Worm (Caenorhabditis elegans) whole organism, L3 larva: ENCODE data around the gene crt-1.
A peak's percentile ranks its signal among the peaks of the same experiment; 100 is the strongest.

ENCODE experiments used
- R02D3.7 ChIP-seq: fragments of 150-350 bp; optimal IDR thresholded peaks from 2 replicates; lab custom pipeline; 2014; ENCODE audit warnings: missing biosample characterization, missing genetic modification characterization
- ZK546.5 ChIP-seq: sonication (generic microtip); optimal IDR thresholded peaks from 2 replicates; lab custom pipeline; 2017; ENCODE audit warnings: missing biosample characterization, missing genetic modification characterization
- aly-2 ChIP-seq: fragments of 150-350 bp; optimal IDR thresholded peaks from 2 replicates; lab custom pipeline; 2014; ENCODE audit warnings: missing biosample characterization, missing genetic modification characterization
- ceh-16 ChIP-seq: sonication (generic microtip); optimal IDR thresholded peaks from 2 replicates; lab custom pipeline; 2017; ENCODE audit warnings: missing biosample characterization, missing genetic modification characterization
- ceh-82 ChIP-seq: fragments of 150-350 bp; optimal IDR thresholded peaks from 2 replicates; lab custom pipeline; 2014; ENCODE audit warnings: missing biosample characterization, missing genetic modification characterization
- daf-12 ChIP-seq: fragments of 150-350 bp; optimal IDR thresholded peaks from 2 replicates; lab custom pipeline; 2014; ENCODE audit warnings: missing biosample characterization, missing genetic modification reagents, missing genetic modification characterization
- egl-27 ChIP-seq: sonication (generic microtip); optimal IDR thresholded peaks from 4 replicates; lab custom pipeline; 2017; ENCODE audit warnings: missing biosample characterization, missing genetic modification reagents, missing genetic modification characterization
- egl-5 ChIP-seq: fragments of 150-350 bp; optimal IDR thresholded peaks from 2 replicates; lab custom pipeline; 2017; ENCODE audit warnings: missing biosample characterization, missing genetic modification reagents, missing genetic modification characterization, inconsistent platforms
- elt-1 ChIP-seq: fragments of 150-350 bp; optimal IDR thresholded peaks from 2 replicates; lab custom pipeline; 2014; ENCODE audit warnings: missing biosample characterization, missing genetic modification characterization
- elt-2 ChIP-seq: sonication (generic microtip); optimal IDR thresholded peaks from 2 replicates; lab custom pipeline; 2016; ENCODE audit warnings: missing genetic modification reagents, mild to moderate bottlenecking, missing genetic modification characterization, missing compliant biosample characterization
- elt-3 ChIP-seq, 3 experiments: fragments of 150-350 bp in 1 of 3; sonication (generic microtip) in 2 of 3; optimal IDR thresholded peaks; 2 replicates in 2 of 3; 4 replicates in 1 of 3; lab custom pipeline; 2014 to 2017; ENCODE audit warnings: missing biosample characterization in 3 of 3, missing genetic modification characterization in 3 of 3
- hmg-11 ChIP-seq: sonication (generic microtip); optimal IDR thresholded peaks from 2 replicates; lab custom pipeline; 2016; ENCODE audit warnings: missing genetic modification characterization, missing compliant biosample characterization
- jun-1 ChIP-seq: fragments of 150-350 bp; optimal IDR thresholded peaks from 2 replicates; lab custom pipeline; 2014; ENCODE audit warnings: missing biosample characterization, missing genetic modification reagents, missing genetic modification characterization
- lin-15B ChIP-seq: fragments of 150-350 bp; optimal IDR thresholded peaks from 2 replicates; lab custom pipeline; 2014; ENCODE audit warnings: missing biosample characterization, missing genetic modification characterization
- lin-39 ChIP-seq: fragments of 150-350 bp; optimal IDR thresholded peaks from 2 replicates; lab custom pipeline; 2018; ENCODE audit warnings: missing biosample characterization, missing genetic modification reagents, missing genetic modification characterization
- mdl-1 ChIP-seq: fragments of 150-350 bp; optimal IDR thresholded peaks from 2 replicates; lab custom pipeline; 2014; ENCODE audit warnings: missing biosample characterization, missing genetic modification characterization
- mml-1 ChIP-seq: fragments of 150-350 bp; sonication (generic microtip); optimal IDR thresholded peaks from 3 replicates; lab custom pipeline; 2014; ENCODE audit warnings: missing biosample characterization, missing genetic modification characterization
- nhr-11 ChIP-seq: fragments of 150-350 bp; optimal IDR thresholded peaks from 2 replicates; lab custom pipeline; 2014; ENCODE audit warnings: missing biosample characterization, missing genetic modification characterization
- nhr-12 ChIP-seq: fragments of 150-350 bp; optimal IDR thresholded peaks from 2 replicates; lab custom pipeline; 2014; ENCODE audit warnings: missing biosample characterization, missing genetic modification characterization
- nhr-28 ChIP-seq: fragments of 150-350 bp; optimal IDR thresholded peaks from 2 replicates; lab custom pipeline; 2014; ENCODE audit warnings: missing biosample characterization, missing genetic modification characterization
- nhr-76 ChIP-seq: fragments of 150-350 bp; sonication (generic microtip); optimal IDR thresholded peaks from 5 replicates; lab custom pipeline; 2014; ENCODE audit warnings: missing biosample characterization, missing genetic modification characterization
- pha-4 ChIP-seq: fragments of 150-350 bp; optimal IDR thresholded peaks from 2 replicates; lab custom pipeline; 2014; ENCODE audit warnings: missing biosample characterization, missing genetic modification reagents, missing genetic modification characterization
- pqm-1 ChIP-seq: fragments of 150-350 bp; optimal IDR thresholded peaks from 2 replicates; lab custom pipeline; 2017; ENCODE audit warnings: missing biosample characterization, missing genetic modification characterization, inconsistent platforms
- skn-1 ChIP-seq: fragments of 150-350 bp; optimal IDR thresholded peaks from 2 replicates; lab custom pipeline; 2014; ENCODE audit warnings: missing biosample characterization, missing genetic modification characterization
- tbx-2 ChIP-seq: sonication (generic microtip); optimal IDR thresholded peaks from 2 replicates; lab custom pipeline; 2016; ENCODE audit warnings: mild to moderate bottlenecking, missing genetic modification characterization, missing compliant biosample characterization
- unc-39 ChIP-seq: sonication (generic microtip); optimal IDR thresholded peaks from 4 replicates; lab custom pipeline; 2017; ENCODE audit warnings: missing biosample characterization, missing genetic modification characterization
- unc-62 ChIP-seq: fragments of 150-350 bp; sonication (generic microtip); optimal IDR thresholded peaks from 4 replicates; lab custom pipeline; 2014; ENCODE audit warnings: missing biosample characterization, missing genetic modification reagents, missing genetic modification characterization

crt-1 gene

DNA sequence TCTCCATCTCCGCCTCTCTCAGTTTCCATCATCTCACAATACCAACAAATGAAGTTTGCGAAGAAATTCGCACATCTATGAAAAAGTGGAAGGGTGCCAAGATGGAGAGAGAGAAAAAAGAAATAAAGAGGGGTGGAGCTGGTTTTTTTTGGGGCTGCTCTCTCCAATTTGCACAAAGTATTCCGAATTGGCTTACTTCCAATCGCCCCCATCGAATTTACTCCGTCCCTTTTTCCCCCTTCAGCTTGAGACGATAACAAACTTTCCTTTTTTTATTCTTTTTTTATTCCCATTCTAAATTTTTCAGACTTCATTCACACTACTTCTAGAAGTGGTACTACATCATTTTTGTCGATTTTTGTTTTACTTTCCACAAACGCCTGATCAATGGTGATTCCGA lies 30.8 kb upstream of the crt-1 start, which contains the start of gene exp-2:
Gene exp-2 (plus strand): TSS at position 301 of the 400 bp plus-strand sequence.
- no peak for TF ChIP-seq pha-4 (tag; lab: Kevin White, UChicago)
- TF ChIP-seq unc-62 (GFP tag; lab: Kevin White, UChicago), result no peak
- TF ChIP-seq, all 47 proteins: peak for 0

DNA sequence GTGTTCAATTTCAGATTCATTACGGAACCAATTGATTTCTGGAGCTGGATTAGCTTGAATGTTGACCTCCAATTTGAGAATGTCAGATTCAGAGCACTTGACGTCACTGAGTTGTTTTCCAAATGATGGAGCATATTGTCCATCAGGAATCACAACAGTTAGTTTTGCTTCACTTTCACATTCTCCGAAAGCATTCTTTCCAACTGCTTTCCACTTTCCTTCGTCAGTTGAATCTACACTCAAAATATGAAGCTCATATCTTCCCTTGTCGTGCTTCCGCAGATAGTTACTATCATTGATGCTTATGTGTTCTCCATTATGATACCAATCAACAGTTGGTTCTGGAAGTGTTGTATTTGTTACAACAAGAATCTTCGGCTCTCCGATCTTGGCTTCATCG lies 28.0 kb upstream of the crt-1 start:
- TF ChIP-seq tbx-2 (tag; lab: Kevin White, UChicago), result no peak
- TF ChIP-seq jun-1 (tag; lab: Kevin White, UChicago), result no peak
- TF ChIP-seq, all 47 proteins: peak for 0

DNA sequence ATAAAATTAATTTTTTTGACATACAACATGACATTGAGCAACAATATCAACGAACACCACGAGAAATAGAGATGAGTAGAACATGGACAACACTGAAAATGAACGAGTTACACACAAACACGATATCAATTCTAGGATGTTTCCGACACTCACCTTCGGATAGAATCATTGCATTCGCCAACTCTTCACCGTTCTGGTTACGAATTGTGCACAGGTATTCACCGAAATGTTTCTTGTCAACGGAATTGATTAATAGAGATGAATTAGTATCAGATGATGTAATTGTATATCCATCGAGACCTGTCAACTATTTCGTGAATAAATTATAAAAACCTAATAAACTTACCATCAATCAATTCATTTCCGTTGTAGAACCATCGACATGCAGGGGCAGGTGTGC lies 21.3 kb upstream of the crt-1 start:
- no peak for TF ChIP-seq jun-1 (tag; lab: Kevin White, UChicago)
- no peak for TF ChIP-seq aly-2 (tag; lab: Kevin White, UChicago)
- no peak for TF ChIP-seq elt-1 (tag; lab: Kevin White, UChicago)

DNA sequence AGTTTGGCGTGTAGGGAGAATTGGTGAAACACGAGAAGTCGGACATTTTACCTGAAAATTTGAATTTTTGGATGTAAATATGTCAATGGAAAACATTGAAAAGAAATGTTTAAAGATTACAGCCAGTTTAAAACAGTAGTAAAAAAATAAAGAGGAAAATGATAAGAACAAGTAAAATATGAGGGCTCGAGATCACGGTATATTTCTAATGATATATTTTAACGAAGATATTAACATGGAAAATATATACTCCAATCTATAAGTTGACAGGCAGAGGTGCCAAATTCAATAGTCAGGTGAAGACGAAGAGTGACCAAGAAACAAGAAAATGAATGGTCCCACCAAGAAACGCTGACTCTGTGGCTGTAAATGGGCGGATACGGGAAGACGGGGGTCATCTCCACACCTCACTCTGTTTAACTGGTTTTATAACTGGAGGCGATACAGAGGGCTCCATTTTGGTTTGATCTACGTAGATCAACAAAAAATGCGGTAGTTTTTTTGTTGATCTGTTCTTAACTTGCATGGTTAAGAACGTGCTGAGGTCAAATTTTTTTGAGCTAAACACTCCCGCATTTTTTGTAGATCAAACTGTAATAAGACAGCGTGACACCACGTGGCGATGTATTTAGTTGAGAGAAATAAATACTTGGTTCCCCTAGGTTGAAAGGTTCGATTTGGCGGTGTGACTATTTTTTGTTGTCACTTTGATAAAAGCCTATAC lies 20.0 kb upstream of the crt-1 start, which contains the start of gene ceh-49:
Gene ceh-49 (minus strand): TSS at position 51 of the 724 bp plus-strand sequence.
- TF ChIP-seq egl-5 (no peak), elt-2 (no peak), nhr-12 (tag; lab: Kevin White, UChicago) (no peak), unc-62 (GFP tag; lab: Kevin White, UChicago) (no peak), ceh-16 (tag; lab: Kevin White, UChicago) (no peak), mml-1 (tag; lab: Kevin White, UChicago) (no peak), ZK546.5 (tag; lab: Kevin White, UChicago) (no peak), elt-1 (tag; lab: Kevin White, UChicago) (no peak), hmg-11 (tag; lab: Kevin White, UChicago) (no peak), tbx-2 (tag; lab: Kevin White, UChicago) (no peak), lin-39 (no peak), nhr-11 (tag; lab: Kevin White, UChicago) (no peak)

DNA sequence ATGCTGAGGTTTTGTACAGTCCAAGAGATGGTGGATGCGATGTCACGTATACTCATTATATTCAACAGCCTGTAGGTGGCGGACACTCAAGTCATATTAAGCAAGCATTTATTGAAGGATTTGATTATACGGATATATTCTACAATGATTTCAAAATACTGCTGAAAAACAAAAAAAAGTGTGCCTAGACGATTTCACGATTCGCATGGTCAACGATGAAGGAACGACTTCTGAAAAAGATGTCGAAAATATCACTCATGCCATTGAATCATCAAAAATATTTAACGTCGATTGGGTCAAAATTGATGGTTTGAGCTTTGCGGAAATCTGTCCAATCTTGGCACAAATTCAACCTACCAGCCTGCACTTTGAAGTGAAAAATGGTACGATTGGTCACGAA lies 16.7 kb upstream of the crt-1 start:
- no peak for TF ChIP-seq mdl-1 (tag; lab: Kevin White, UChicago)
- TF ChIP-seq, all 47 proteins: peak for 0

DNA sequence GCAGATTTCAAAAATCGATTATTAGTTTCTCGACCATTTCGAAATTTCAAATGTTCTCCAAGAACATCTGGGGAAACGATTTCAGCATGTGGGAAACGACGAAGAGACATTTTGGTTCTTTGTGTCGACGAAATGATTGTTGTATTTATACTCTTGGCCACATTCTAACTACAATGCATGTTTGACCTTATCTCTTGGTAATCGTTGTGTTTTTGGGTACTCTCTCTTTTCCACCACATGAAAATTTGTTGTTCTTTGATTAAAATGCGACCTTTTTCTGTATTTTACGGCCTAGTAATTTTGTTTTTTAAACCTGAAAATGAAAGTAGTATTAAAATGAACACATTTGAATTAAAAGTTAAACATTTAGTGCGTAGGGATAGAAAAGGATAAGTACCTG lies 12.5 kb upstream of the crt-1 start, which contains the start of gene F17A9.5:
Gene F17A9.5 (minus strand): TSS at position 175 of the 400 bp plus-strand sequence.
- TF ChIP-seq nhr-76 (tag; lab: Kevin White, UChicago), result no peak
- TF ChIP-seq skn-1 (tag; lab: Kevin White, UChicago), result no peak
- TF ChIP-seq lin-39, result no peak
- no peak for TF ChIP-seq jun-1 (tag; lab: Kevin White, UChicago)
- TF ChIP-seq ceh-82 (tag; lab: Kevin White, UChicago), result no peak
- no peak for TF ChIP-seq elt-2
- no peak for TF ChIP-seq unc-62 (GFP tag; lab: Kevin White, UChicago)

DNA sequence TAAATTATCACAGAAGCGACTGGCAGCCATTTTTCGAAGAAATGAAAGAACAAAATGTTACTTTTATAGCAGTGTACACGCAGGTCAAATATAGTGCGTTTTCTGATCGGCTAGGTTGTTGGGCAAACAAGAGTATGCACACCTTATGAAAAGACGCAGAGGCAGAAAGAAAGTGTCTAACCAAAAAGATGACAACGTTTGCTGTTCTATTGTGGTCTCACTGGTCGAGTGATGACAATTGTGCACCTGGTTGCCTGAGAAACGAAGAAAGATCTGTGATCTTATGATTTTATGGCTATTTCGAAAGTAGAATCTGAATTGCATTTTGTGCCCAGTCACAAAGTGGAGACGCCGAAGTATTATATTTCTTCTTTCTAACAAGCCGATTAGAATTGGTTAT lies 10.2 kb upstream of the crt-1 start, which contains the start of gene F17A9.4:
Gene F17A9.4 (minus strand): TSS at position 97 of the 400 bp plus-strand sequence.
- peak; percentile 49 for TF ChIP-seq pha-4 (tag; lab: Kevin White, UChicago)
- no peak for TF ChIP-seq daf-12 (tag; lab: Kevin White, UChicago)
- no peak for TF ChIP-seq R02D3.7 (tag; lab: Kevin White, UChicago)
- TF ChIP-seq unc-39 (tag; lab: Kevin White, UChicago), result no peak
- no peak for TF ChIP-seq ceh-82 (tag; lab: Kevin White, UChicago)
- no peak for TF ChIP-seq nhr-28 (tag; lab: Kevin White, UChicago)
- TF ChIP-seq skn-1 (tag; lab: Kevin White, UChicago), result peak; percentile 90
- no peak for TF ChIP-seq mml-1 (tag; lab: Kevin White, UChicago)
- TF ChIP-seq pqm-1 (tag; lab: Kevin White, UChicago), result peak; percentile 81
- TF ChIP-seq nhr-76 (tag; lab: Kevin White, UChicago), result no peak
- no peak for TF ChIP-seq lin-15B (tag; lab: Kevin White, UChicago)
- TF ChIP-seq elt-2, result peak; percentile 71
- peak in 1 of 3 experiments; percentile 26 for TF ChIP-seq elt-3 (tag; optimal IDR thresholded peaks at IDR 0.05; lab: Kevin White, UChicago)
- TF ChIP-seq egl-27, result no peak
